Worm (Caenorhabditis elegans) whole organism, L1 larva: ENCODE data around the gene Y15E3A.3.

Experiments used
- C16A3.4 ChIP-seq: fragments of 150-350 bp; optimal IDR thresholded peaks from 2 replicates; lab custom pipeline; 2014; ENCODE audit warnings: missing biosample characterization, missing genetic modification characterization
- C34B4.2 ChIP-seq: sonication (generic microtip); optimal IDR thresholded peaks from 2 replicates; lab custom pipeline; 2017; ENCODE audit warnings: mild to moderate bottlenecking, missing genetic modification characterization, missing compliant biosample characterization
- alr-1 ChIP-seq: fragments of 200-800 bp; sonication (Bioruptor generic); optimal IDR thresholded peaks from 2 replicates; lab custom pipeline; 2018; ENCODE audit warnings: borderline replicate concordance, mild to moderate bottlenecking, missing genetic modification characterization, missing compliant biosample characterization
- blmp-1 ChIP-seq: fragments of 150-350 bp; optimal IDR thresholded peaks from 2 replicates; lab custom pipeline; 2014; ENCODE audit warnings: missing biosample characterization, missing genetic modification characterization
- ceh-63 ChIP-seq: fragments of 200-800 bp; sonication (Bioruptor generic); optimal IDR thresholded peaks from 2 replicates; lab custom pipeline; 2018; ENCODE audit warnings: mild to moderate bottlenecking, missing genetic modification characterization, missing compliant biosample characterization
- ceh-8 ChIP-seq: fragments of 200-800 bp; sonication (Bioruptor generic); optimal IDR thresholded peaks from 2 replicates; lab custom pipeline; 2018; ENCODE audit warnings: mild to moderate bottlenecking, missing genetic modification characterization, moderate library complexity, missing compliant biosample characterization
- ceh-90 ChIP-seq: sonication (generic microtip); optimal IDR thresholded peaks from 2 replicates; lab custom pipeline; 2016; ENCODE audit warnings: missing genetic modification characterization, missing compliant biosample characterization
- dpl-1 ChIP-seq, 3 experiments: fragments of 150-350 bp in 2 of 3; sonication (generic microtip) in 1 of 3; optimal IDR thresholded peaks; 2 replicates each; lab custom pipeline; 2014 to 2017; ENCODE audit warnings: missing biosample characterization in 3 of 3, missing genetic modification characterization in 3 of 3, missing genetic modification reagents in 3 of 3
- dsc-1 ChIP-seq: sonication (generic microtip); optimal IDR thresholded peaks from 2 replicates; lab custom pipeline; 2016; ENCODE audit warnings: mild to moderate bottlenecking, missing genetic modification characterization, missing compliant biosample characterization
- efl-1 ChIP-seq, 4 experiments: fragments of 150-350 bp; optimal IDR thresholded peaks in 3 of 4; peaks in 1 of 4; 1 replicate in 1 of 4; 2 replicates in 3 of 4; lab custom pipeline; 2014; ENCODE audit warnings: missing biosample characterization in 2 of 4, missing genetic modification characterization in 2 of 4, missing genetic modification reagents in 2 of 4
- egl-13 ChIP-seq: sonication (generic microtip); optimal IDR thresholded peaks from 2 replicates; lab custom pipeline; 2016; ENCODE audit warnings: missing genotype, missing genetic modification reagents, missing genetic modification characterization, missing compliant biosample characterization
- elt-3 ChIP-seq, 6 experiments: fragments of 150-350 bp in 1 of 6; sonication (generic microtip); optimal IDR thresholded peaks; 2 replicates each; lab custom pipeline; 2017 to 2018; ENCODE audit warnings: missing biosample characterization in 6 of 6, missing genetic modification characterization in 6 of 6, inconsistent platforms in 1 of 6
- fkh-10 ChIP-seq: sonication (generic microtip); optimal IDR thresholded peaks from 2 replicates; lab custom pipeline; 2017; ENCODE audit warnings: missing biosample characterization, missing genetic modification reagents, missing genetic modification characterization
- fkh-8 ChIP-seq: sonication (generic microtip); optimal IDR thresholded peaks from 2 replicates; lab custom pipeline; 2016; ENCODE audit warnings: mild to moderate bottlenecking, missing genetic modification characterization, missing compliant biosample characterization
- hlh-17 ChIP-seq: fragments of 200-800 bp; sonication (Bioruptor generic); optimal IDR thresholded peaks from 2 replicates; lab custom pipeline; 2018; ENCODE audit warnings: missing genetic modification characterization, mild to moderate bottlenecking, missing compliant biosample characterization, moderate library complexity, borderline replicate concordance
- irx-1 ChIP-seq: sonication (generic microtip); optimal IDR thresholded peaks from 2 replicates; lab custom pipeline; 2016; ENCODE audit warnings: missing genetic modification characterization, missing compliant biosample characterization
- lin-13 ChIP-seq: fragments of 150-350 bp; optimal IDR thresholded peaks from 2 replicates; lab custom pipeline; 2014; ENCODE audit warnings: missing biosample characterization, missing genetic modification reagents, missing genetic modification characterization
- lin-14 ChIP-seq: fragments of 200-800 bp; sonication (Bioruptor generic); optimal IDR thresholded peaks from 2 replicates; lab custom pipeline; 2018; ENCODE audit warnings: mild to moderate bottlenecking, missing genetic modification characterization, moderate library complexity, missing compliant biosample characterization
- lin-35 ChIP-seq, 2 experiments: fragments of 150-350 bp; optimal IDR thresholded peaks; 2 replicates each; lab custom pipeline; 2014; ENCODE audit warnings: missing biosample characterization in 2 of 2, missing genetic modification characterization in 2 of 2, missing genetic modification reagents in 2 of 2
- lsy-2 ChIP-seq, 2 experiments: fragments of 150-350 bp; optimal IDR thresholded peaks; 2 replicates each; lab custom pipeline; 2014; ENCODE audit warnings: missing biosample characterization in 2 of 2, missing genetic modification characterization in 2 of 2
- mdl-1 ChIP-seq, 2 experiments: fragments of 150-350 bp; optimal IDR thresholded peaks; 2 replicates each; lab custom pipeline; 2014 to 2017; ENCODE audit warnings: missing biosample characterization in 2 of 2, missing genetic modification characterization in 2 of 2, inconsistent platforms in 1 of 2
- mep-1 ChIP-seq: fragments of 150-350 bp; optimal IDR thresholded peaks from 2 replicates; lab custom pipeline; 2014; ENCODE audit warnings: missing biosample characterization, missing genetic modification characterization
- nhr-19 ChIP-seq: fragments of 200-800 bp; sonication (Bioruptor generic); conservative IDR thresholded peaks from 2 replicates; pipeline ENCODE4 v1.3.6; 2022; ENCODE audit warnings: missing genetic modification characterization, missing compliant biosample characterization
- nhr-237 ChIP-seq: fragments of 150-350 bp; optimal IDR thresholded peaks from 2 replicates; lab custom pipeline; 2014; ENCODE audit warnings: missing biosample characterization, missing genetic modification characterization
- nhr-47 ChIP-seq: sonication (generic microtip); optimal IDR thresholded peaks from 2 replicates; lab custom pipeline; 2016; ENCODE audit warnings: mild to moderate bottlenecking, missing genetic modification characterization, moderate library complexity, missing compliant biosample characterization
- nhr-71 ChIP-seq: sonication (generic microtip); optimal IDR thresholded peaks from 2 replicates; lab custom pipeline; 2016; ENCODE audit warnings: mild to moderate bottlenecking, missing genetic modification characterization, moderate library complexity, missing compliant biosample characterization
- nhr-76 ChIP-seq: sonication (generic microtip); optimal IDR thresholded peaks from 2 replicates; lab custom pipeline; 2017; ENCODE audit warnings: missing biosample characterization, missing genetic modification characterization
- nhr-85 ChIP-seq: sonication (generic microtip); peaks from one replicate; lab custom pipeline; 2016; ENCODE audit warnings: missing genetic modification characterization, inconsistent platforms, missing compliant biosample characterization
- pag-3 ChIP-seq: sonication (generic microtip); optimal IDR thresholded peaks from 2 replicates; lab custom pipeline; 2017; ENCODE audit warnings: missing genetic modification characterization, mild to moderate bottlenecking, missing compliant biosample characterization, antibody characterized with exemption, borderline replicate concordance; ENCODE audit not compliant: insufficient read depth
- pqm-1 ChIP-seq: sonication (generic microtip); optimal IDR thresholded peaks from 3 replicates; lab custom pipeline; 2017; ENCODE audit warnings: missing biosample characterization, missing genetic modification characterization
- rnt-1 ChIP-seq: sonication (generic microtip); optimal IDR thresholded peaks from 2 replicates; lab custom pipeline; 2016; ENCODE audit warnings: mild to moderate bottlenecking, missing genetic modification characterization, moderate library complexity, missing compliant biosample characterization
- skn-1 ChIP-seq: fragments of 150-350 bp; optimal IDR thresholded peaks from 2 replicates; lab custom pipeline; 2014; ENCODE audit warnings: missing biosample characterization, missing genetic modification characterization
- swsn-7 ChIP-seq: sonication (generic microtip); optimal IDR thresholded peaks from 2 replicates; lab custom pipeline; 2016; ENCODE audit warnings: missing genetic modification characterization, missing compliant biosample characterization
- tbx-2 ChIP-seq: sonication (generic microtip); optimal IDR thresholded peaks from 2 replicates; lab custom pipeline; 2016; ENCODE audit warnings: missing genetic modification characterization, missing compliant biosample characterization
- tlp-1 ChIP-seq: fragments of 150-350 bp; optimal IDR thresholded peaks from 2 replicates; lab custom pipeline; 2014; ENCODE audit warnings: missing biosample characterization, missing genetic modification characterization
- unc-86 ChIP-seq: sonication (generic microtip); optimal IDR thresholded peaks from 2 replicates; lab custom pipeline; 2016; ENCODE audit warnings: missing genetic modification characterization, missing compliant biosample characterization
- xbp-1 ChIP-seq: sonication (generic microtip); optimal IDR thresholded peaks from 2 replicates; lab custom pipeline; 2016; ENCODE audit warnings: missing genetic modification characterization, missing compliant biosample characterization
- zag-1 ChIP-seq: fragments of 150-350 bp; optimal IDR thresholded peaks from 2 replicates; lab custom pipeline; 2014; ENCODE audit warnings: missing biosample characterization, missing genetic modification characterization
- zip-4 ChIP-seq: fragments of 200-800 bp; sonication (Bioruptor generic); optimal IDR thresholded peaks from 2 replicates; lab custom pipeline; 2018; ENCODE audit warnings: mild to moderate bottlenecking, missing genetic modification characterization, moderate library complexity, missing compliant biosample characterization

Y15E3A.3 gene

DNA sequence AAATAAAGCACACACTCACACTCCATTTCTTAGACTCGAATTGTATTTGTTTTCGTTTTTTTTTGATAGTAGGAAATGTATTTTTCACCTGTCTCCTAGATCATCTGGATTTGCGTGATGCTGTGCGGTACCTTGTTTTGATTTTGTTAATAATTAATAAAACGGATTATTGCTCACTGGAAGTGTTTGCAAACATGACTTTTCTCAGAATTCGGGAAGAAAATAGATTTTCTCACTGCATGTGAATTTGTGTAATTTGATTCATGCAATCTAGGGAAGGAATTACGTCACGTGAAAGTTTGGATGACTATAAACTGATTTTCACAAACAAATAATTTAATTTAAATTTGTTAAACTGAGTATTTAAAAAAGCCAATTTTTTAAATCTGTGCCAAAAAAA is 18.4 kb upstream of the Y15E3A.3 start (continued):
- TF ChIP-seq lin-14: peak; percentile 60
- no peak for TF ChIP-seq ceh-63
- peak; percentile 76 for TF ChIP-seq fkh-8
- no peak for TF ChIP-seq hlh-17 (GFP tag; lab: Kevin White, UChicago)
- TF ChIP-seq C34B4.2 (tag; lab: Kevin White, UChicago): no peak
- no peak for TF ChIP-seq dpl-1 (GFP tag; optimal IDR thresholded peaks at IDR 0.05; lab: Kevin White, UChicago)
- no peak for TF ChIP-seq efl-1 (optimal IDR thresholded peaks at IDR 0.05; lab: Kevin White, UChicago)
- peak in 1 of 2 experiments; percentile 71 for TF ChIP-seq efl-1 (GFP tag; optimal IDR thresholded peaks at IDR 0.05 in 1 of 2; lab: Kevin White, UChicago)
- TF ChIP-seq pag-3 (tag; lab: Kevin White, UChicago): no peak

DNA sequence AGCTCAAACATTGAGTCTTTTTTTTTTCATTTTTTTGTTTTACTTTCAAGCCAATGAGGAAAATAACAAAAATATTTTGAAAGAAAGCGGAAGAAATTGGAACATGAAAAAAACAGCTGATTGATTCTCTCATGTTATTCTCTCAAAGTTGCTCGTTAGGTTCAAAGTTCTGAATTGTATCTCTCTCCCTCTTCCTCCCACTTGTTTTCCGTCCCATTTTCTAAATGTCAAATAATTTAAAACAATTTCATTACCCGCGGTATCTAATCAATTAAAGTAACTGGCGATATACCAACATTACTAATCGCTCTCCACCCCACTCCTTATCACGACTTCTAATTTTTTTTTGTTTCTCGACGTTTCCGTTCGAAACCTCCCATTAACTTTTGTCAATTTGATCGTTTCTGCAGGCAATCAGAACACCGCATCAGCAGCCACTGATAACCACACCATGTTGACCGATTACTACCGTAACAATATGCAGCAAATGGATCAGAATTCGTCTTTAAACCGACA is 17.2 kb upstream of the Y15E3A.3 start:
- TF ChIP-seq lsy-2 (tag; optimal IDR thresholded peaks at IDR 0.05; lab: Kevin White, UChicago) (no peak), nhr-19 (GFP tag; lab: Robert Waterston, UW) (peak; percentile 14), elt-3 (tag; optimal IDR thresholded peaks at IDR 0.05; lab: Kevin White, UChicago) (peak in 4 of 6 experiments; percentile 5 to 77 (median 48)), mep-1 (tag; lab: Kevin White, UChicago) (peak; percentile 4), egl-13 (tag; lab: Kevin White, UChicago) (no peak), irx-1 (no peak), nhr-85 (peak; percentile 57)

DNA sequence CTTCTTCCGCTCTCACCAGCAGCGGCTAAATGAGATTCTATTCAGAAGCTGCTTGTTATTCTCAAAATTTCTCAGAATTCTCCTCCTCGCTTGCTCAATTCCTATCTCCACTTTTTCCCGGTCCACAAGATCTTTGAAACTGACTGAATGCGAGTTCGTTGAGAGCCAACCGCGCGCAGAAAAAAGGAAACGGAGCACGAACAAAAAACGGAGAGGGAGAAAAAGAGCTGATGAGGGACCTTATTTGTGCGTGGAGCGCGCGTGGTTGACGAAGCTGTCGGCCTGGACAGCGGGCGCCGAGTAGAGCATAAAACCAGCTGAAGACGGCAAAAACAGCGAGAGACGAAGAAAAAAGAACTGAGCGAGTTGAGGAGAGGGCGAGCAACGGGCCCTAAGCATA is 16.5 kb upstream of the Y15E3A.3 start:
- TF ChIP-seq hlh-17 (GFP tag; lab: Kevin White, UChicago): no peak
- TF ChIP-seq nhr-237 (tag; lab: Kevin White, UChicago): no peak
- no peak for TF ChIP-seq zag-1 (tag; lab: Kevin White, UChicago)
- no peak for TF ChIP-seq tlp-1
- no peak for TF ChIP-seq dpl-1 (GFP tag; optimal IDR thresholded peaks at IDR 0.05; lab: Kevin White, UChicago)
- no peak for TF ChIP-seq C16A3.4 (tag; lab: Kevin White, UChicago)
- no peak for TF ChIP-seq pqm-1 (tag; lab: Kevin White, UChicago)
- no peak for TF ChIP-seq dsc-1 (tag; lab: Kevin White, UChicago)
- TF ChIP-seq alr-1 (tag; lab: Kevin White, UChicago): no peak
- TF ChIP-seq ceh-90 (tag; lab: Kevin White, UChicago): no peak
- no peak for TF ChIP-seq blmp-1 (tag; lab: Kevin White, UChicago)
- no peak for TF ChIP-seq nhr-76 (tag; lab: Kevin White, UChicago)
- peak; percentile 12 for TF ChIP-seq egl-13 (tag; lab: Kevin White, UChicago)
- TF ChIP-seq ceh-8 (GFP tag; lab: Kevin White, UChicago): no peak
- TF ChIP-seq zip-4 (GFP tag; lab: Kevin White, UChicago): no peak
- no peak for TF ChIP-seq lin-13
- TF ChIP-seq tbx-2 (tag; lab: Kevin White, UChicago): no peak
- peak in 1 of 2 experiments; percentile 25 for TF ChIP-seq lin-35 (GFP tag; optimal IDR thresholded peaks at IDR 0.05; lab: Kevin White, UChicago)
- TF ChIP-seq lsy-2 (tag; optimal IDR thresholded peaks at IDR 0.05; lab: Kevin White, UChicago): peak in 1 of 2 experiments; percentile 16
- peak; percentile 93 for TF ChIP-seq fkh-10 (GFP tag; lab: Kevin White, UChicago)
- TF ChIP-seq lin-14: peak; percentile 90
- TF ChIP-seq fkh-8: peak; percentile 32
- TF ChIP-seq nhr-71 (tag; lab: Kevin White, UChicago): peak; percentile 55
- TF ChIP-seq unc-86 (tag; lab: Kevin White, UChicago): peak; percentile 45
- no peak for TF ChIP-seq efl-1 (optimal IDR thresholded peaks at IDR 0.05; lab: Kevin White, UChicago)
- peak in 1 of 2 experiments; percentile 34 for TF ChIP-seq efl-1 (GFP tag; optimal IDR thresholded peaks at IDR 0.05 in 1 of 2; lab: Kevin White, UChicago)
- peak; percentile 21 for TF ChIP-seq rnt-1 (tag; lab: Kevin White, UChicago)
- TF ChIP-seq xbp-1: no peak
- no peak for TF ChIP-seq mdl-1 (tag; optimal IDR thresholded peaks at IDR 0.05; lab: Kevin White, UChicago)
- TF ChIP-seq skn-1 (tag; lab: Kevin White, UChicago): no peak
- TF ChIP-seq nhr-47 (tag; lab: Kevin White, UChicago): peak; percentile 55
- TF ChIP-seq swsn-7 (tag; lab: Kevin White, UChicago): peak; percentile 13
